Worm (Caenorhabditis elegans) whole organism, midembryonic: ENCODE results near the gene tebp-1.

Experiments used
- T22C8.4 ChIP-seq: fragments of 200-800 bp; sonication (Bioruptor generic); IDR thresholded peaks from 2 replicates; pipeline ENCODE4 v1.3.6; 2022; ENCODE audit warnings: missing genetic modification characterization, missing compliant biosample characterization
- cog-1 ChIP-seq: sonication (generic microtip); optimal IDR thresholded peaks from 2 replicates; lab custom pipeline; 2016; ENCODE audit warnings: missing genetic modification characterization, missing compliant biosample characterization
- flt-1 ChIP-seq: fragments of 200-800 bp; sonication (Bioruptor generic); IDR thresholded peaks from 2 replicates; pipeline ENCODE4 v1.3.6; 2022; ENCODE audit warnings: missing genetic modification characterization, missing compliant biosample characterization
- klf-2 ChIP-seq: fragments of 200-800 bp; sonication (Bioruptor generic); conservative IDR thresholded peaks from 2 replicates; pipeline ENCODE4 v1.3.6; 2022; ENCODE audit warnings: missing genetic modification reagents, missing genetic modification characterization, missing compliant biosample characterization
- med-1 ChIP-seq: sonication (generic microtip); optimal IDR thresholded peaks from 2 replicates; lab custom pipeline; 2017; ENCODE audit warnings: missing genetic modification characterization, mild to moderate bottlenecking, missing compliant biosample characterization, antibody characterized with exemption, missing genetic modification reagents; ENCODE audit not compliant: insufficient read depth
- ref-1 ChIP-seq: fragments of 200-800 bp; sonication (Bioruptor generic); conservative IDR thresholded peaks from 2 replicates; pipeline ENCODE4 v1.3.6; 2022; ENCODE audit warnings: missing genetic modification reagents, missing genetic modification characterization, missing compliant biosample characterization
- tab-1 ChIP-seq: fragments of 200-800 bp; sonication (Bioruptor generic); IDR thresholded peaks from 2 replicates; pipeline ENCODE4 v1.3.6; 2022; ENCODE audit warnings: missing genetic modification characterization, missing compliant biosample characterization
- ztf-23 ChIP-seq: fragments of 200-800 bp; sonication (Bioruptor generic); IDR thresholded peaks from 2 replicates; pipeline ENCODE4 v1.3.6; 2022; ENCODE audit warnings: missing genetic modification reagents, missing genetic modification characterization, missing compliant biosample characterization
- ztf-29 ChIP-seq: fragments of 200-800 bp; sonication (Bioruptor generic); IDR thresholded peaks from 2 replicates; pipeline ENCODE4 v1.3.6; 2022; ENCODE audit warnings: missing genetic modification reagents, missing genetic modification characterization, missing compliant biosample characterization

tebp-1 gene

ce11 chrII:14408312-14408711 is 46.5 kb downstream of the tebp-1 start, which contains the start of gene F26H11.4:
TSS of gene F26H11.4 (plus strand) at chrII:14408612.
- no peak for TF ChIP-seq med-1 (GFP tag; lab: Kevin White, UChicago)
- TF ChIP-seq flt-1: no peak
- TF ChIP-seq cog-1 (tag; lab: Kevin White, UChicago): no peak

DNA sequence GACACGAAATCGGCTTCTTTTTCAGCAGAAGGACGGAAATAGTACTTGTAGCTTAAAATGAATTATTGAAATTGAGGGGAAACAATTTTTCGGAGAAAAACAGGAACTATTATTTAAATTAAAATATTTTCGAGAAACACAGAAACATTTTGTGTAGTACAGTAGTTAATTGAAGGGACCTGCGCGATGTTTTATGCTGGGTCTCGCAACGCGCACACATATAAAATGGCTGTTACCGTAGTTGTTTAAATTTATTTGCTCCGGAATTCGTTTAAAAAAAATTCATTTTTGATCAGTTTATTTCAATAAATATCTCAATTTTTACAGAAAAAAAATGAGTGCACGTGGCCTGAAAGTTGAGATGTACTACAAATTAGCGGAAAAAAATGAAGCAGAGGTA is 48.9 kb downstream of the tebp-1 start, which contains the start of gene dsb-2:
Gene dsb-2, plus strand, starts transcription at position 328 of the 400 bp plus-strand sequence.
- TF ChIP-seq tab-1 (GFP tag; lab: Robert Waterston, UW): no peak
- no peak for TF ChIP-seq T22C8.4 (GFP tag; lab: Robert Waterston, UW)
- TF ChIP-seq ztf-23 (GFP tag; lab: Robert Waterston, UW): no peak
- no peak for TF ChIP-seq cog-1 (tag; lab: Kevin White, UChicago)
- TF ChIP-seq ztf-29 (GFP tag; lab: Robert Waterston, UW): no peak
- TF ChIP-seq med-1 (GFP tag; lab: Kevin White, UChicago): no peak
- TF ChIP-seq flt-1: no peak
- TF ChIP-seq ref-1 (GFP tag; lab: Robert Waterston, UW): no peak
- TF ChIP-seq klf-2: no peak

DNA sequence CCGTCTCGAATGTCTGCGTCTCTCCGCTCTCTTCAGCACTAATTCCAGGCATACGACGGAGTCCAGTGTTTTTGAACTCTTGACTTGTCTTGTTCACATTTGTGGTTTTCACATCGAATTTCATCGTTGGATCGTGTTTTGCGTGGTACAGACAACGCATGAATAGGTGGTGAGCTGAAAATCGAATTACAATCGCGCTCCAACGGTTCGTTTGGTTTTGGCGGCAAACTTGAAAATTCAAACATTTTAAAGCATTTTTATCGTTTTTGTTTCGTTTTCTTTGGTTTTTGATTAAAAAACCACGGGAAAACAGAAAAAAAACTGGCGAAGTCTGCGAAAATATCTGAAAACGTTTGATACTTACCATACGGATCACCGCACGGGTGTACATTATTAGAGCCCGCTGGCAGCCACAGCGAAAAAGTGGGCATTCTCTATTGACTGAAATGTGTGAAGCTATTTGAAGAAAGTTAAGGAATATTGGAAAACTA is 51.3 kb downstream of the tebp-1 start, which contains the start of gene exl-1:
Gene exl-1, minus strand, starts transcription at position 441 of the 491 bp plus-strand sequence.
- TF ChIP-seq med-1 (GFP tag; lab: Kevin White, UChicago) (no peak), ztf-29 (GFP tag; lab: Robert Waterston, UW) (no peak), ref-1 (GFP tag; lab: Robert Waterston, UW) (no peak), klf-2 (no peak), ztf-23 (GFP tag; lab: Robert Waterston, UW) (no peak), cog-1 (tag; lab: Kevin White, UChicago) (no peak), T22C8.4 (GFP tag; lab: Robert Waterston, UW) (no peak), flt-1 (no peak), tab-1 (GFP tag; lab: Robert Waterston, UW) (no peak)

DNA sequence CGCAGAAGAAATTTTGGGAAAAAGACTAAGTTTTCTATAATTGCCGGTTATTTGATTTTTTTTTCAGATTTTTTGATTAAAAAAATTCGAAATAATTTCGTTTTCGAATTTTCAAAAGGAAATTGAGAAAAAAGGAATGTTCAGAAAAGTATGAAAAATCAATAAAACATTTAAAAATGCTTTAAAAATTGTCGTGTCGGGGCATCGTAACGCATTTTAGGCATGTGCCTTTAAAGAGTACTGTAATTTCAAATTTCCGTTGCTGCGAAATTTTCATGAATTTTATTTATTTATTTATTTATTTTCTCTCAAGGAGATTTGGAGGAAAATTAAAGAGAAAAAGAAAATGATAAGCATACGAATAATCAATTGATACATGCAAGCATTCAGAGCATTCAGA is 51.9 kb downstream of the tebp-1 start:
- no peak for TF ChIP-seq flt-1
- no peak for TF ChIP-seq ztf-29 (GFP tag; lab: Robert Waterston, UW)
- TF ChIP-seq cog-1 (tag; lab: Kevin White, UChicago): no peak
- TF ChIP-seq med-1 (GFP tag; lab: Kevin White, UChicago): no peak
- TF ChIP-seq ref-1 (GFP tag; lab: Robert Waterston, UW): no peak
- no peak for TF ChIP-seq T22C8.4 (GFP tag; lab: Robert Waterston, UW)
- TF ChIP-seq ztf-23 (GFP tag; lab: Robert Waterston, UW): no peak
- TF ChIP-seq tab-1 (GFP tag; lab: Robert Waterston, UW): no peak
- TF ChIP-seq klf-2: no peak
